Worm (Caenorhabditis elegans) whole organism, midembryonic: ENCODE data around the gene cka-1.

Experiments
- T22C8.4 ChIP-seq: fragments of 200-800 bp; sonication (Bioruptor generic); IDR thresholded peaks from 2 replicates; pipeline ENCODE4 v1.3.6; 2022; ENCODE audit warnings: missing genetic modification characterization, missing compliant biosample characterization
- cog-1 ChIP-seq: sonication (generic microtip); optimal IDR thresholded peaks from 2 replicates; lab custom pipeline; 2016; ENCODE audit warnings: missing genetic modification characterization, missing compliant biosample characterization
- flt-1 ChIP-seq: fragments of 200-800 bp; sonication (Bioruptor generic); IDR thresholded peaks from 2 replicates; pipeline ENCODE4 v1.3.6; 2022; ENCODE audit warnings: missing genetic modification characterization, missing compliant biosample characterization
- klf-2 ChIP-seq: fragments of 200-800 bp; sonication (Bioruptor generic); conservative IDR thresholded peaks from 2 replicates; pipeline ENCODE4 v1.3.6; 2022; ENCODE audit warnings: missing genetic modification reagents, missing genetic modification characterization, missing compliant biosample characterization
- med-1 ChIP-seq: sonication (generic microtip); optimal IDR thresholded peaks from 2 replicates; lab custom pipeline; 2017; ENCODE audit warnings: missing genetic modification characterization, mild to moderate bottlenecking, missing compliant biosample characterization, antibody characterized with exemption, missing genetic modification reagents; ENCODE audit not compliant: insufficient read depth
- ref-1 ChIP-seq: fragments of 200-800 bp; sonication (Bioruptor generic); conservative IDR thresholded peaks from 2 replicates; pipeline ENCODE4 v1.3.6; 2022; ENCODE audit warnings: missing genetic modification reagents, missing genetic modification characterization, missing compliant biosample characterization
- tab-1 ChIP-seq: fragments of 200-800 bp; sonication (Bioruptor generic); IDR thresholded peaks from 2 replicates; pipeline ENCODE4 v1.3.6; 2022; ENCODE audit warnings: missing genetic modification characterization, missing compliant biosample characterization
- ztf-23 ChIP-seq: fragments of 200-800 bp; sonication (Bioruptor generic); IDR thresholded peaks from 2 replicates; pipeline ENCODE4 v1.3.6; 2022; ENCODE audit warnings: missing genetic modification reagents, missing genetic modification characterization, missing compliant biosample characterization
- ztf-29 ChIP-seq: fragments of 200-800 bp; sonication (Bioruptor generic); IDR thresholded peaks from 2 replicates; pipeline ENCODE4 v1.3.6; 2022; ENCODE audit warnings: missing genetic modification reagents, missing genetic modification characterization, missing compliant biosample characterization

cka-1 gene

ce11 chrIV:9739001-9739400, 1.6 kb upstream of the cka-1 start:
- TF ChIP-seq cog-1 (tag; lab: Kevin White, UChicago) (no peak), med-1 (no peak), tab-1 (GFP tag; lab: Robert Waterston, UW) (no peak), klf-2 (no peak), ztf-23 (GFP tag; lab: Robert Waterston, UW) (no peak), flt-1 (no peak), ztf-29 (GFP tag; lab: Robert Waterston, UW) (no peak), T22C8.4 (no peak), ref-1 (no peak)

- TF ChIP-seq flt-1 = no peak
- TF ChIP-seq ztf-29 (GFP tag; lab: Robert Waterston, UW) = no peak
- no peak for TF ChIP-seq klf-2
- TF ChIP-seq tab-1 (GFP tag; lab: Robert Waterston, UW) = no peak
- no peak for TF ChIP-seq ztf-23 (GFP tag; lab: Robert Waterston, UW)
- no peak for TF ChIP-seq med-1
- no peak for TF ChIP-seq ref-1
- no peak for TF ChIP-seq T22C8.4
- no peak for TF ChIP-seq cog-1 (tag; lab: Kevin White, UChicago)
Observed at ce11 chrIV:9738194-9738593, 773 bp upstream of the cka-1 start, which contains the start of gene C28D4.10. Gene C28D4.10, plus strand, starts transcription at chrIV:9738494.

- TF ChIP-seq ztf-23 (GFP tag; lab: Robert Waterston, UW) = no peak
- no peak for TF ChIP-seq ref-1
- no peak for TF ChIP-seq klf-2
- no peak for TF ChIP-seq T22C8.4
- no peak for TF ChIP-seq tab-1 (GFP tag; lab: Robert Waterston, UW)
- no peak for TF ChIP-seq cog-1 (tag; lab: Kevin White, UChicago)
- TF ChIP-seq med-1 = no peak
- no peak for TF ChIP-seq flt-1
- no peak for TF ChIP-seq ztf-29 (GFP tag; lab: Robert Waterston, UW)
Observed at ce11 chrIV:9735750-9736149, 1.7 kb downstream of the cka-1 start.

ce11 chrIV:9734861-9735260, 2.6 kb downstream of the cka-1 start:
- TF ChIP-seq T22C8.4 = no peak
- no peak for TF ChIP-seq cog-1 (tag; lab: Kevin White, UChicago)
- no peak for TF ChIP-seq ztf-23 (GFP tag; lab: Robert Waterston, UW)
- no peak for TF ChIP-seq flt-1
- no peak for TF ChIP-seq klf-2
- TF ChIP-seq tab-1 (GFP tag; lab: Robert Waterston, UW) = no peak
- TF ChIP-seq med-1 = no peak
- no peak for TF ChIP-seq ztf-29 (GFP tag; lab: Robert Waterston, UW)
- no peak for TF ChIP-seq ref-1

ce11 chrIV:9733904-9734303, 3.5 kb downstream of the cka-1 start:
- no peak for TF ChIP-seq tab-1 (GFP tag; lab: Robert Waterston, UW)

ce11 chrIV:9728376-9728775, 9.0 kb downstream of the cka-1 start, which contains the start of gene nhr-100:
Gene nhr-100, plus strand, starts transcription at chrIV:9728676.
- TF ChIP-seq ztf-23 (GFP tag; lab: Robert Waterston, UW) (no peak), med-1 (no peak), tab-1 (GFP tag; lab: Robert Waterston, UW) (no peak), ztf-29 (GFP tag; lab: Robert Waterston, UW) (no peak), T22C8.4 (no peak), cog-1 (tag; lab: Kevin White, UChicago) (no peak), klf-2 (no peak), ref-1 (no peak), flt-1 (no peak)

ce11 chrIV:9727217-9727616, 10.2 kb downstream of the cka-1 start:
- TF ChIP-seq med-1 = no peak
- no peak for TF ChIP-seq flt-1
- no peak for TF ChIP-seq T22C8.4
- no peak for TF ChIP-seq ztf-23 (GFP tag; lab: Robert Waterston, UW)
- no peak for TF ChIP-seq ref-1
- TF ChIP-seq klf-2 = no peak
- no peak for TF ChIP-seq cog-1 (tag; lab: Kevin White, UChicago)
- TF ChIP-seq tab-1 (GFP tag; lab: Robert Waterston, UW) = no peak
- TF ChIP-seq ztf-29 (GFP tag; lab: Robert Waterston, UW) = no peak

- TF ChIP-seq ref-1 = no peak
- TF ChIP-seq T22C8.4 = no peak
- TF ChIP-seq klf-2 = no peak
- no peak for TF ChIP-seq tab-1 (GFP tag; lab: Robert Waterston, UW)
- no peak for TF ChIP-seq med-1
Observed at ce11 chrIV:9725468-9725985, 11.9 kb downstream of the cka-1 start.

ce11 chrIV:9724948-9725347, 12.5 kb downstream of the cka-1 start, which contains the start of the genes nhr-138 and C28D4.18:
Gene nhr-138, plus strand, starts transcription at chrIV:9725251.
Gene C28D4.18, plus strand, starts transcription at chrIV:9725280.
- no peak for TF ChIP-seq ref-1
- no peak for TF ChIP-seq flt-1
- TF ChIP-seq med-1 = no peak

- no peak for TF ChIP-seq flt-1
- no peak for TF ChIP-seq ztf-23 (GFP tag; lab: Robert Waterston, UW)
- no peak for TF ChIP-seq med-1
Observed at ce11 chrIV:9723185-9723584, 14.2 kb downstream of the cka-1 start.

- TF ChIP-seq klf-2 = no peak
- peak; percentile 9 for TF ChIP-seq cog-1 (tag; lab: Kevin White, UChicago)
- TF ChIP-seq T22C8.4 = no peak
Observed at ce11 chrIV:9718396-9718795, 19.0 kb downstream of the cka-1 start.

ce11 chrIV:9717844-9718243, 19.6 kb downstream of the cka-1 start:
- TF ChIP-seq T22C8.4 (no peak), klf-2 (no peak), tab-1 (GFP tag; lab: Robert Waterston, UW) (no peak), ztf-29 (GFP tag; lab: Robert Waterston, UW) (no peak), ref-1 (no peak), cog-1 (tag; lab: Kevin White, UChicago) (no peak), ztf-23 (GFP tag; lab: Robert Waterston, UW) (no peak)
